Fruit fly (Drosophila melanogaster): ENCODE measurements around the gene Ssdp.

- no peak for TF ChIP-seq Dll (optimal IDR thresholded peaks at IDR 0.05)
- TF ChIP-seq usp (GFP tag; optimal IDR thresholded peaks at IDR 0.05) = no peak
Measured at dm6 chr3R:18223434-18223833, 24.0 kb upstream of the Ssdp start, which contains the start of the genes mTerf5 and Non3.
